Worm (Caenorhabditis elegans): Measurements from ENCODE around the gene F21D12.3.

- no peak for TF ChIP-seq atf-7 (tag; optimal IDR thresholded peaks at IDR 0.05)
- TF ChIP-seq madf-10 (tag; optimal IDR thresholded peaks at IDR 0.05): no peak
- no peak for TF ChIP-seq pha-4 (tag; optimal IDR thresholded peaks at IDR 0.05)
These were observed 19.8 kb upstream of the F21D12.3 start for ce11 chrII:7343668-7344067.

Data from whole organism, young adult.